Worm (Caenorhabditis elegans) whole organism, L3 larva: Measurements from ENCODE around the gene T16H12.3.

Experiments used
- ceh-82 ChIP-seq: fragments of 150-350 bp; optimal IDR thresholded peaks from 2 replicates; lab custom pipeline; 2014; ENCODE audit warnings: missing biosample characterization, missing genetic modification characterization
- daf-12 ChIP-seq: fragments of 150-350 bp; optimal IDR thresholded peaks from 2 replicates; lab custom pipeline; 2014; ENCODE audit warnings: missing biosample characterization, missing genetic modification reagents, missing genetic modification characterization
- egl-27 ChIP-seq: sonication (generic microtip); optimal IDR thresholded peaks from 4 replicates; lab custom pipeline; 2017; ENCODE audit warnings: missing biosample characterization, missing genetic modification reagents, missing genetic modification characterization
- egl-5 ChIP-seq: fragments of 150-350 bp; optimal IDR thresholded peaks from 2 replicates; lab custom pipeline; 2017; ENCODE audit warnings: missing biosample characterization, missing genetic modification reagents, missing genetic modification characterization, inconsistent platforms
- elt-3 ChIP-seq, 3 experiments: fragments of 150-350 bp in 1 of 3; sonication (generic microtip) in 2 of 3; optimal IDR thresholded peaks; 2 replicates in 2 of 3; 4 replicates in 1 of 3; lab custom pipeline; 2014 to 2017; ENCODE audit warnings: missing biosample characterization in 3 of 3, missing genetic modification characterization in 3 of 3
- jun-1 ChIP-seq: fragments of 150-350 bp; optimal IDR thresholded peaks from 2 replicates; lab custom pipeline; 2014; ENCODE audit warnings: missing biosample characterization, missing genetic modification reagents, missing genetic modification characterization
- mdl-1 ChIP-seq: fragments of 150-350 bp; optimal IDR thresholded peaks from 2 replicates; lab custom pipeline; 2014; ENCODE audit warnings: missing biosample characterization, missing genetic modification characterization
- nfya-1 ChIP-seq: sonication (generic microtip); optimal IDR thresholded peaks from 2 replicates; lab custom pipeline; 2017; ENCODE audit warnings: missing genetic modification characterization, mild to moderate bottlenecking, missing compliant biosample characterization, antibody characterized with exemption, moderate library complexity; ENCODE audit not compliant: insufficient read depth
- nhr-11 ChIP-seq: fragments of 150-350 bp; optimal IDR thresholded peaks from 2 replicates; lab custom pipeline; 2014; ENCODE audit warnings: missing biosample characterization, missing genetic modification characterization
- nhr-77 ChIP-seq: fragments of 150-350 bp; optimal IDR thresholded peaks from 2 replicates; lab custom pipeline; 2014; ENCODE audit warnings: missing biosample characterization, missing genetic modification characterization
- pqm-1 ChIP-seq: fragments of 150-350 bp; optimal IDR thresholded peaks from 2 replicates; lab custom pipeline; 2017; ENCODE audit warnings: missing biosample characterization, missing genetic modification characterization, inconsistent platforms
- skn-1 ChIP-seq: fragments of 150-350 bp; optimal IDR thresholded peaks from 2 replicates; lab custom pipeline; 2014; ENCODE audit warnings: missing biosample characterization, missing genetic modification characterization
- ztf-4 ChIP-seq: fragments of 150-350 bp; optimal IDR thresholded peaks from 2 replicates; lab custom pipeline; 2014; ENCODE audit warnings: missing biosample characterization, missing genetic modification characterization

ce11 chrIII:10123586-10124233 is 40.6 kb upstream of the T16H12.3 start, which contains the start of gene ttll-4:
- no peak for TF ChIP-seq nhr-11 (tag; lab: Kevin White, UChicago)
- no peak for TF ChIP-seq nhr-77
- TF ChIP-seq ceh-82, result no peak
- TF ChIP-seq daf-12 (tag; lab: Kevin White, UChicago), result no peak
- no peak for TF ChIP-seq jun-1 (tag; lab: Kevin White, UChicago)
- no peak for TF ChIP-seq egl-5 (tag; lab: Kevin White, UChicago)
- no peak for TF ChIP-seq egl-27 (tag; lab: Kevin White, UChicago)
- TF ChIP-seq skn-1 (tag; lab: Kevin White, UChicago), result no peak
- no peak for TF ChIP-seq ztf-4 (tag; lab: Kevin White, UChicago)
- no peak for TF ChIP-seq pqm-1 (tag; lab: Kevin White, UChicago)
- TF ChIP-seq mdl-1 (tag; lab: Kevin White, UChicago), result no peak
- peak; percentile 43 for TF ChIP-seq nfya-1 (tag; lab: Kevin White, UChicago)
- TF ChIP-seq elt-3 (tag; optimal IDR thresholded peaks at IDR 0.05; lab: Kevin White, UChicago), result no peak
